Worm (Caenorhabditis elegans) whole organism, L3 larva: ENCODE data around the gene sdz-37.
A peak's percentile ranks its signal among the peaks of the same experiment; 100 is the strongest.

Experiments
- aly-2 ChIP-seq: fragments of 150-350 bp; optimal IDR thresholded peaks from 2 replicates; lab custom pipeline; 2014; ENCODE audit warnings: missing biosample characterization, missing genetic modification characterization
- elt-3 ChIP-seq, 3 experiments: fragments of 150-350 bp in 1 of 3; sonication (generic microtip) in 2 of 3; optimal IDR thresholded peaks; 2 replicates in 2 of 3; 4 replicates in 1 of 3; lab custom pipeline; 2014 to 2017; ENCODE audit warnings: missing biosample characterization in 3 of 3, missing genetic modification characterization in 3 of 3
- fkh-10 ChIP-seq: sonication (generic microtip); optimal IDR thresholded peaks from 2 replicates; lab custom pipeline; 2017; ENCODE audit warnings: missing biosample characterization, missing genetic modification reagents, missing genetic modification characterization
- hmg-11 ChIP-seq: sonication (generic microtip); optimal IDR thresholded peaks from 2 replicates; lab custom pipeline; 2016; ENCODE audit warnings: missing genetic modification characterization, missing compliant biosample characterization
- lin-39 ChIP-seq: fragments of 150-350 bp; optimal IDR thresholded peaks from 2 replicates; lab custom pipeline; 2018; ENCODE audit warnings: missing biosample characterization, missing genetic modification reagents, missing genetic modification characterization
- nfya-1 ChIP-seq: sonication (generic microtip); optimal IDR thresholded peaks from 2 replicates; lab custom pipeline; 2017; ENCODE audit warnings: missing genetic modification characterization, mild to moderate bottlenecking, missing compliant biosample characterization, antibody characterized with exemption, moderate library complexity; ENCODE audit not compliant: insufficient read depth
- nhr-11 ChIP-seq: fragments of 150-350 bp; optimal IDR thresholded peaks from 2 replicates; lab custom pipeline; 2014; ENCODE audit warnings: missing biosample characterization, missing genetic modification characterization
- nhr-12 ChIP-seq: fragments of 150-350 bp; optimal IDR thresholded peaks from 2 replicates; lab custom pipeline; 2014; ENCODE audit warnings: missing biosample characterization, missing genetic modification characterization
- nhr-23 ChIP-seq: fragments of 150-350 bp; optimal IDR thresholded peaks from 2 replicates; lab custom pipeline; 2014; ENCODE audit warnings: missing biosample characterization, missing genetic modification reagents, missing genetic modification characterization
- nhr-25 ChIP-seq: sonication (generic microtip); optimal IDR thresholded peaks from 2 replicates; lab custom pipeline; 2017; ENCODE audit warnings: missing biosample characterization, missing genetic modification characterization
- snpc-4 ChIP-seq: fragments of 150-350 bp; optimal IDR thresholded peaks from 2 replicates; lab custom pipeline; 2014; ENCODE audit warnings: missing biosample characterization, missing genetic modification characterization
- unc-62 ChIP-seq: fragments of 150-350 bp; sonication (generic microtip); optimal IDR thresholded peaks from 4 replicates; lab custom pipeline; 2014; ENCODE audit warnings: missing biosample characterization, missing genetic modification reagents, missing genetic modification characterization

- TF ChIP-seq nhr-12 = no peak
- TF ChIP-seq nhr-11 (tag; lab: Kevin White, UChicago) = no peak
- TF ChIP-seq nhr-23 = peak; percentile 46
- no peak for TF ChIP-seq nfya-1 (tag; lab: Kevin White, UChicago)
- no peak for TF ChIP-seq unc-62
- no peak for TF ChIP-seq fkh-10 (GFP tag; lab: Kevin White, UChicago)
- no peak for TF ChIP-seq lin-39
- TF ChIP-seq hmg-11 (tag; lab: Kevin White, UChicago) = no peak
- no peak for TF ChIP-seq elt-3 (tag; optimal IDR thresholded peaks at IDR 0.05; lab: Kevin White, UChicago)
- TF ChIP-seq nhr-25 (tag; lab: Kevin White, UChicago) = peak; percentile 73
- no peak for TF ChIP-seq snpc-4 (tag; lab: Kevin White, UChicago)
- no peak for TF ChIP-seq aly-2 (tag; lab: Kevin White, UChicago)
These were observed 41.3 kb downstream of the sdz-37 start for ce11 chrII:10505949-10506348.
